Worm (Caenorhabditis elegans) whole organism, young adult: ENCODE measurements around the gene pdcd-2.

Experiments
- ZK185.1 ChIP-seq: sonication (generic microtip); optimal IDR thresholded peaks from 2 replicates; lab custom pipeline; 2016; ENCODE audit warnings: mild to moderate bottlenecking, missing genetic modification characterization, missing compliant biosample characterization; ENCODE audit not compliant: poor library complexity, severe bottlenecking
- bed-1 ChIP-seq: fragments of 200-800 bp; sonication (Bioruptor generic); IDR thresholded peaks from 2 replicates; pipeline ENCODE4 v1.3.6; 2022; ENCODE audit warnings: missing genetic modification reagents, missing genetic modification characterization, missing compliant biosample characterization
- die-1 ChIP-seq: sonication (generic microtip); optimal IDR thresholded peaks from 2 replicates; lab custom pipeline; 2016; ENCODE audit warnings: missing genotype, mild to moderate bottlenecking, missing genetic modification characterization, missing compliant biosample characterization
- lsy-27 ChIP-seq: sonication (generic microtip); optimal IDR thresholded peaks from 2 replicates; lab custom pipeline; 2017; ENCODE audit warnings: missing genetic modification characterization, mild to moderate bottlenecking, missing compliant biosample characterization, antibody characterized with exemption, missing genotype, borderline replicate concordance; ENCODE audit not compliant: insufficient read depth
- pbrm-1 ChIP-seq: fragments of 200-800 bp; sonication (Bioruptor generic); IDR thresholded peaks from 2 replicates; pipeline ENCODE4 v1.3.6; 2022; ENCODE audit warnings: missing genetic modification reagents, missing genetic modification characterization, missing compliant biosample characterization

- TF ChIP-seq lsy-27 (tag; lab: Kevin White, UChicago) (no peak), ZK185.1 (tag; lab: Kevin White, UChicago) (no peak), die-1 (tag; lab: Kevin White, UChicago) (no peak), pbrm-1 (GFP tag; lab: Robert Waterston, UW) (no peak), bed-1 (no peak)
These were observed 33.0 kb upstream of the pdcd-2 start for ce11 chrIII:4450773-4451423.
